Fruit fly (Drosophila melanogaster): Measurements from ENCODE around the gene CG9168.

The CG9168 gene

DNA sequence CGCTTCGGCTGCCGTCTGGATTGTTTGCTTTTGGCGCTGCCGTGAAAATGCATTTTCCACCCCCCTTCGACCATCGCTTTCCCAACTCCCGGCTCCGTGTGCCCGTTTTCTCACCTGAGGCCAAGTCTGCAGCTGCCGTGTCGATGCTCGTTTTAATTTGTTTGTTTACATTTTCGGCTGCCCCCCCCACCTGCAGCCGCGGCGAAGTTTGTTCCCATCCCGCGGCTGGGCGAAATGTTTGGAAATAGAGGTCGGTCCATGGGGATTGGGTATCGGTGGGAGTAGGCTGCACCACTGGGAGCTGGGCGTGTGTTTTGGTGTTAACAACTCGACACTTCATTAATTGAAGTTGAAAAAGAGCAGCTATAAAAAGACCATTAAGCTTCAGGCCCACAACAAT lies 9.1 kb downstream of the CG9168 start:
- no peak for TF ChIP-seq gl (tag; optimal IDR thresholded peaks at IDR 0.05)
- no peak for TF ChIP-seq Ets98B (GFP tag; IDR thresholded peaks at IDR 0.05)
- TF ChIP-seq CG13204 (GFP tag; optimal IDR thresholded peaks at IDR 0.05): no peak
- no peak for TF ChIP-seq CG17806 (tag; optimal IDR thresholded peaks at IDR 0.05)
- no peak for TF ChIP-seq rn (GFP tag; IDR thresholded peaks at IDR 0.05)
- no peak for TF ChIP-seq CG8159 (tag; optimal IDR thresholded peaks at IDR 0.05)
- no peak for TF ChIP-seq CG34367 (tag; optimal IDR thresholded peaks at IDR 0.05)
- TF ChIP-seq CG8301 (tag; optimal IDR thresholded peaks at IDR 0.05): no peak

DNA sequence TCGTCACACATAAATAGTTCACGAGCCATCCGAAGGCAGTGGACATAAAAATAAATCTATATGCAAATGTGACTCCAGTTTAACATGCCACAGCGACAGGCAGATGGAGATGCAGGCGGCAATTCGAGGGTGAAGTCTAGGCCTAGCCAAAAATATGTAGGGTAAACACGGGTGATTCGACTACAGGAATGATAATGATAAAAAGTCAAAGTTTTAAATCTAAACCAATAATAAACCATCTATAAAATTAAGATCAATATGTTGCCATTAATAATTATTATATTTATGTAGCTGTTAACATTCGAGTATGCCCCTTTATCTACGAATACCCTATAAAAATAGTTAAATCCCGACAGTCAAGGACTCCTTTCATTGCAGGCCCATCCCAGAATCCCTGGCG lies 10.1 kb downstream of the CG9168 start:
- TF ChIP-seq CG4496 (GFP tag; IDR thresholded peaks at IDR 0.05): no peak
- no peak for TF ChIP-seq D1 (tag; optimal IDR thresholded peaks at IDR 0.05)
- peak; percentile 46 for TF ChIP-seq CG8159 (tag; optimal IDR thresholded peaks at IDR 0.05)
- TF ChIP-seq CG14655 (GFP tag; optimal IDR thresholded peaks at IDR 0.05): peak; percentile 16
- TF ChIP-seq Pif1A (GFP tag; optimal IDR thresholded peaks at IDR 0.05): no peak
- no peak for TF ChIP-seq CG8301 (tag; optimal IDR thresholded peaks at IDR 0.05)
- TF ChIP-seq CG32121 (GFP tag; IDR thresholded peaks at IDR 0.05): no peak
- no peak for TF ChIP-seq CG13204 (GFP tag; optimal IDR thresholded peaks at IDR 0.05)
- TF ChIP-seq CG10348 (GFP tag; IDR thresholded peaks at IDR 0.05): no peak
- no peak for TF ChIP-seq Ets98B (GFP tag; IDR thresholded peaks at IDR 0.05)
- no peak for TF ChIP-seq fd96Ca (GFP tag; IDR thresholded peaks at IDR 0.05)
- no peak for TF ChIP-seq CG12605 (GFP tag; IDR thresholded peaks at IDR 0.05)
- TF ChIP-seq Snoo (tag; optimal IDR thresholded peaks at IDR 0.05): no peak
- TF ChIP-seq gl (tag; optimal IDR thresholded peaks at IDR 0.05): no peak
- TF ChIP-seq CG9948 (tag; optimal IDR thresholded peaks at IDR 0.05): peak; percentile 66
- peak; percentile 15 for TF ChIP-seq CG17806 (tag; optimal IDR thresholded peaks at IDR 0.05)
- TF ChIP-seq CG15710 (tag; optimal IDR thresholded peaks at IDR 0.05): peak; percentile 5

- TF ChIP-seq CG13204 (GFP tag; optimal IDR thresholded peaks at IDR 0.05) (no peak), Snoo (tag; optimal IDR thresholded peaks at IDR 0.05) (no peak), gl (tag; optimal IDR thresholded peaks at IDR 0.05) (no peak), CG9948 (tag; optimal IDR thresholded peaks at IDR 0.05) (no peak), fd96Ca (GFP tag; IDR thresholded peaks at IDR 0.05) (no peak), CG15710 (tag; optimal IDR thresholded peaks at IDR 0.05) (no peak), CG14655 (GFP tag; optimal IDR thresholded peaks at IDR 0.05) (no peak), CG10348 (GFP tag; IDR thresholded peaks at IDR 0.05) (no peak), CG12605 (GFP tag; IDR thresholded peaks at IDR 0.05) (no peak), CG34367 (tag; optimal IDR thresholded peaks at IDR 0.05) (no peak), Pif1A (GFP tag; optimal IDR thresholded peaks at IDR 0.05) (no peak), CG4496 (GFP tag; IDR thresholded peaks at IDR 0.05) (no peak), CG8301 (tag; optimal IDR thresholded peaks at IDR 0.05) (no peak), D1 (tag; optimal IDR thresholded peaks at IDR 0.05) (no peak)
Measured at dm6 chr3L:1423371-1423770, 12.5 kb downstream of the CG9168 start, which contains the start of gene CG9173. CG9173 (minus strand) TSS chr3L:1423471.

- TF ChIP-seq CG14655 (GFP tag; optimal IDR thresholded peaks at IDR 0.05) (no peak), CG10348 (GFP tag; IDR thresholded peaks at IDR 0.05) (no peak), CG32121 (GFP tag; IDR thresholded peaks at IDR 0.05) (no peak), CG8301 (tag; optimal IDR thresholded peaks at IDR 0.05) (no peak), gl (tag; optimal IDR thresholded peaks at IDR 0.05) (no peak), EcR (GFP tag; optimal IDR thresholded peaks at IDR 0.05) (no peak), fd96Ca (GFP tag; IDR thresholded peaks at IDR 0.05) (no peak), CG4496 (GFP tag; IDR thresholded peaks at IDR 0.05) (no peak), Pif1B (GFP tag; optimal IDR thresholded peaks at IDR 0.05) (no peak)
Measured at dm6 chr3L:1424488-1424887, 13.6 kb downstream of the CG9168 start.

dm6 chr3L:1431489-1432053 lies 20.7 kb downstream of the CG9168 start:
- TF ChIP-seq EcR (GFP tag; optimal IDR thresholded peaks at IDR 0.05) (no peak), CG8301 (tag; optimal IDR thresholded peaks at IDR 0.05) (no peak), CG4496 (GFP tag; IDR thresholded peaks at IDR 0.05) (no peak), fd96Ca (GFP tag; IDR thresholded peaks at IDR 0.05) (no peak), Pif1B (GFP tag; optimal IDR thresholded peaks at IDR 0.05) (no peak), CG14655 (GFP tag; optimal IDR thresholded peaks at IDR 0.05) (no peak), CG10348 (GFP tag; IDR thresholded peaks at IDR 0.05) (no peak), D1 (tag; optimal IDR thresholded peaks at IDR 0.05) (no peak), Ets98B (GFP tag; IDR thresholded peaks at IDR 0.05) (no peak), CG17806 (tag; optimal IDR thresholded peaks at IDR 0.05) (no peak), CG13204 (GFP tag; optimal IDR thresholded peaks at IDR 0.05) (no peak), CG34367 (tag; optimal IDR thresholded peaks at IDR 0.05) (no peak), gl (tag; optimal IDR thresholded peaks at IDR 0.05) (no peak), CG12605 (GFP tag; IDR thresholded peaks at IDR 0.05) (no peak), CG9948 (tag; optimal IDR thresholded peaks at IDR 0.05) (no peak), Snoo (tag; optimal IDR thresholded peaks at IDR 0.05) (no peak), Pif1A (GFP tag; optimal IDR thresholded peaks at IDR 0.05) (no peak)

DNA sequence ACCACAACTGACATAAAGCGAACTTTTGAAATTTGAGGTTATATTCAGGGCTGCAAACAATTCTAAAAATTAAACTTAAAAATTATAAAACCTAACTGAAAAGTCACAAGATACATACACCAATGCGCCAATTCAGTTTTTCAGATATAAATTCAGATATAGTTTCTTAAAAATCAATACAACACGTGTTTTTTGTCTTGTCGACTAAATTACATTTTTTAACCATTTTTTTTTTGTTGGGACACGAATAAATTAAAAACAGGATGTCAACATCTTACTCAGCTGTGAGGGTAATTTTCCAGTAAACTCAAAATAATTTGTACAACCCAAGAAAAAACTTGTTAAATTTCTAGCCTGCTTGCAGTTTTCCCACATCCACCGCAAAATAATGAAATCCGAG lies 26.9 kb downstream of the CG9168 start, which contains the start of gene SA2:
Gene SA2, minus strand, starts transcription at position 101 of the 400 bp plus-strand sequence.
- TF ChIP-seq CG8159 (tag; optimal IDR thresholded peaks at IDR 0.05) (no peak), CG12605 (GFP tag; IDR thresholded peaks at IDR 0.05) (no peak), CG32121 (GFP tag; IDR thresholded peaks at IDR 0.05) (no peak), Ets98B (GFP tag; IDR thresholded peaks at IDR 0.05) (no peak), rn (GFP tag; IDR thresholded peaks at IDR 0.05) (no peak), Pif1A (GFP tag; optimal IDR thresholded peaks at IDR 0.05) (no peak), CG8301 (tag; optimal IDR thresholded peaks at IDR 0.05) (no peak), CG9948 (tag; optimal IDR thresholded peaks at IDR 0.05) (no peak), Pif1B (GFP tag; optimal IDR thresholded peaks at IDR 0.05) (no peak), Snoo (tag; optimal IDR thresholded peaks at IDR 0.05) (no peak), gl (tag; optimal IDR thresholded peaks at IDR 0.05) (no peak), fd96Ca (GFP tag; IDR thresholded peaks at IDR 0.05) (no peak), CG10348 (GFP tag; IDR thresholded peaks at IDR 0.05) (no peak)

Measured in whole organism, pupa.